Worm (Caenorhabditis elegans): ENCODE results near the gene srd-51.

srd-51 gene

DNA sequence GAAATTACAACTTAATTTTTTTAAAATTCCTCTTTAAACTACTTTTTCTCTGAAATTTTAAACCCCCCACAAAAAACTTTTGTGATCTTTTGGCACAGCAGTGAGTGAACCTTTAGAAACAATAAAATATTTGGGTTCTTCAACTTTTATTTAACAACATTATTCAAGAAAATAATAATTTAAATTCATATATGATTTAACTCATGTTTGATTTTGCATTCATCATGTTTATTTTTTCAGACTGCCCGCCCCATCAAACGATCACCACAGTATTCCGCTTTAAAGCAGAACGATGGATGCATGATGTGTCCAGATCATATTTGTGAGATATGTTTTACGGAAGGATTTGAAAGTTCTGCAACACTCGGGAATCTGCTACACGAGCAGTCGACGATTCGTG lies 38.3 kb downstream of the srd-51 start, which contains the start of gene set-8:
Gene set-8 (plus strand): TSS at position 301 of the 400 bp plus-strand sequence.
- TF ChIP-seq arid-1 (GFP tag; conservative IDR thresholded peaks at IDR 0.05) (no peak), spr-3 (GFP tag; optimal IDR thresholded peaks at IDR 0.05) (no peak)

ce11 chrX:13444267-13444666 lies 40.4 kb downstream of the srd-51 start:
- peak; percentile 65 for TF ChIP-seq lim-7 (GFP tag; IDR thresholded peaks at IDR 0.05)
- TF ChIP-seq egl-43 (GFP tag; IDR thresholded peaks at IDR 0.05) = 0 out of 2 replicates have a peak, but pooled peaks have one; percentile 37
- TF ChIP-seq aha-1 (tag) = peak; percentile 94
- no peak for TF ChIP-seq daf-16 (GFP tag; optimal IDR thresholded peaks at IDR 0.05)
- TF ChIP-seq daf-16 (tag; optimal IDR thresholded peaks at IDR 0.05) = peak; percentile 35
- 0 out of 4 replicates have a peak, but pooled peaks of 1 of the 2 experiments have one; percentile 28 for TF ChIP-seq madf-5 (GFP tag; IDR thresholded peaks at IDR 0.05)
- TF ChIP-seq ctbp-1 (GFP tag; IDR thresholded peaks at IDR 0.05) = no peak
- TF ChIP-seq attf-4 (tag; optimal IDR thresholded peaks at IDR 0.05) = no peak
- TF ChIP-seq lin-38 (GFP tag; IDR thresholded peaks at IDR 0.05) = peak; percentile 41; the same call in 1 of the 2 replicates

ce11 chrX:13443283-13443682 lies 41.4 kb downstream of the srd-51 start:
- TF ChIP-seq aha-1 (tag) (no peak), F44E2.7 (GFP tag; IDR thresholded peaks at IDR 0.05) (no peak), nhr-41 (GFP tag; IDR thresholded peaks at IDR 0.05) (no peak), snpc-1.2 (GFP tag; IDR thresholded peaks at IDR 0.05) (peak; percentile 80), dpl-1 (GFP tag; optimal IDR thresholded peaks at IDR 0.05) (no peak), lin-38 (GFP tag; IDR thresholded peaks at IDR 0.05) (peak; percentile 35), pqm-1 (tag; optimal IDR thresholded peaks at IDR 0.05) (no peak), mdt-29 (GFP tag; IDR thresholded peaks at IDR 0.05) (no peak), lir-3 (tag; optimal IDR thresholded peaks at IDR 0.05) (no peak), mes-2 (tag; optimal IDR thresholded peaks at IDR 0.05; ENCODE audit: poor library complexity, severe bottlenecking) (no peak), lim-7 (GFP tag; IDR thresholded peaks at IDR 0.05) (0 out of 2 replicates have a peak, but pooled peaks have one; percentile 46), egl-43 (GFP tag; IDR thresholded peaks at IDR 0.05) (peak; percentile 72), lsy-2 (tag; optimal IDR thresholded peaks at IDR 0.05) (no peak), D1046.2 (GFP tag; IDR thresholded peaks at IDR 0.05) (0 out of 2 replicates have a peak, but pooled peaks have one; percentile 21), gei-8 (GFP tag; optimal IDR thresholded peaks at IDR 0.05) (no peak), hmg-1.1 (GFP tag; IDR thresholded peaks at IDR 0.05) (no peak), skn-1 (tag; optimal IDR thresholded peaks at IDR 0.05) (no peak), hlh-30 (tag; optimal IDR thresholded peaks at IDR 0.05; ENCODE audit: insufficient read depth) (no peak), T26A8.4 (GFP tag; IDR thresholded peaks at IDR 0.05) (no peak), dmd-8 (GFP tag; IDR thresholded peaks at IDR 0.05) (0 out of 2 replicates have a peak, but pooled peaks have one; percentile 15), madf-5 (GFP tag; IDR thresholded peaks at IDR 0.05) (no peak), zfp-3 (GFP tag; conservative IDR thresholded peaks at IDR 0.05) (no peak), F26F4.8 (GFP tag; conservative IDR thresholded peaks at IDR 0.05) (no peak), nhr-77 (tag; optimal IDR thresholded peaks at IDR 0.05) (no peak), tag-97 (GFP tag; IDR thresholded peaks at IDR 0.05) (no peak), Y75B8A.6 (GFP tag; IDR thresholded peaks at IDR 0.05) (no peak), nhr-6 (tag; optimal IDR thresholded peaks at IDR 0.05) (no peak), vab-7 (GFP tag; IDR thresholded peaks at IDR 0.05) (peak; percentile 48; the same call in 1 of the 2 replicates), lin-15B (tag; optimal IDR thresholded peaks at IDR 0.05) (no peak), daf-16 (GFP tag; optimal IDR thresholded peaks at IDR 0.05) (peak in 1 of 2 experiments; percentile 18), daf-16 (tag; optimal IDR thresholded peaks at IDR 0.05) (no peak), unc-62 (GFP tag; optimal IDR thresholded peaks at IDR 0.05 in 1 of 2) (no peak), unc-62 (tag; optimal IDR thresholded peaks at IDR 0.05) (no peak), ceh-32 (tag; optimal IDR thresholded peaks at IDR 0.05; ENCODE audit: poor library complexity) (no peak), pha-4 (GFP tag; IDR thresholded peaks at IDR 0.05) (no peak), pha-4 (tag; optimal IDR thresholded peaks at IDR 0.05) (no peak), ctbp-1 (GFP tag; IDR thresholded peaks at IDR 0.05) (no peak), spr-1 (tag; optimal IDR thresholded peaks at IDR 0.05) (no peak)

Measured in whole organism, L4 larva.